Worm (Caenorhabditis elegans) whole organism, mixed stage, embryonic: ENCODE measurements around the gene bec-1.
A peak's percentile ranks its signal among the peaks of the same experiment; 100 is the strongest.

Experiments
- M03D4.4 ChIP-seq: sonication (generic microtip); optimal IDR thresholded peaks from 2 replicates; lab custom pipeline; 2017; ENCODE audit warnings: mild to moderate bottlenecking, missing genetic modification characterization, missing compliant biosample characterization
- bed-3 ChIP-seq: fragments of 200-800 bp; sonication (Bioruptor generic); optimal IDR thresholded peaks from 3 replicates; lab custom pipeline; 2018; ENCODE audit warnings: mild to moderate bottlenecking, missing genetic modification characterization, moderate library complexity, missing compliant biosample characterization
- blmp-1 ChIP-seq: fragments of 150-350 bp; optimal IDR thresholded peaks from 2 replicates; lab custom pipeline; 2014; ENCODE audit warnings: missing biosample characterization, missing genetic modification characterization
- ceh-43 ChIP-seq: fragments of 200-800 bp; sonication (Bioruptor generic); optimal IDR thresholded peaks from 2 replicates; lab custom pipeline; 2018; ENCODE audit warnings: mild to moderate bottlenecking, missing genetic modification characterization, moderate library complexity, missing compliant biosample characterization
- ceh-83 ChIP-seq: fragments of 200-800 bp; sonication (Bioruptor generic); optimal IDR thresholded peaks from 2 replicates; lab custom pipeline; 2018; ENCODE audit warnings: mild to moderate bottlenecking, missing genetic modification characterization, missing compliant biosample characterization
- ces-1 ChIP-seq: fragments of 150-350 bp; optimal IDR thresholded peaks from 2 replicates; lab custom pipeline; 2014; ENCODE audit warnings: missing biosample characterization, missing genetic modification reagents, missing genetic modification characterization
- cnd-1 ChIP-seq: fragments of 200-800 bp; sonication (Bioruptor generic); optimal IDR thresholded peaks from 2 replicates; lab custom pipeline; 2018; ENCODE audit warnings: mild to moderate bottlenecking, missing genetic modification characterization, missing compliant biosample characterization
- drap-1 ChIP-seq: fragments of 200-800 bp; sonication (Bioruptor generic); optimal IDR thresholded peaks from 3 replicates; lab custom pipeline; 2018; ENCODE audit warnings: mild to moderate bottlenecking, missing genetic modification characterization, missing compliant biosample characterization
- elt-1 ChIP-seq: sonication (generic microtip); optimal IDR thresholded peaks from 2 replicates; lab custom pipeline; 2017; ENCODE audit warnings: missing genetic modification characterization, mild to moderate bottlenecking, missing compliant biosample characterization, antibody characterized with exemption, moderate library complexity, borderline replicate concordance; ENCODE audit not compliant: insufficient read depth
- elt-3 ChIP-seq: fragments of 150-350 bp; optimal IDR thresholded peaks from 2 replicates; lab custom pipeline; 2014; ENCODE audit warnings: missing biosample characterization, missing genetic modification characterization
- flh-1 ChIP-seq: fragments of 200-800 bp; sonication (Bioruptor generic); optimal IDR thresholded peaks from 2 replicates; lab custom pipeline; 2018; ENCODE audit warnings: mild to moderate bottlenecking, missing genetic modification characterization, moderate library complexity, missing compliant biosample characterization
- ham-2 ChIP-seq: fragments of 200-800 bp; sonication (Bioruptor generic); optimal IDR thresholded peaks from 2 replicates; lab custom pipeline; 2018; ENCODE audit warnings: mild to moderate bottlenecking, missing genetic modification characterization, missing compliant biosample characterization
- hlh-1 ChIP-seq: fragments of 150-350 bp; optimal IDR thresholded peaks from 2 replicates; lab custom pipeline; 2014; ENCODE audit warnings: missing biosample characterization, missing genetic modification reagents, missing genetic modification characterization
- lin-13 ChIP-seq: fragments of 150-350 bp; optimal IDR thresholded peaks from 2 replicates; lab custom pipeline; 2014; ENCODE audit warnings: missing biosample characterization, missing genetic modification characterization
- lin-32 ChIP-seq: fragments of 200-800 bp; sonication (Bioruptor generic); optimal IDR thresholded peaks from 2 replicates; lab custom pipeline; 2018; ENCODE audit warnings: mild to moderate bottlenecking, missing genetic modification characterization, missing compliant biosample characterization
- lsy-2 ChIP-seq: fragments of 150-350 bp; optimal IDR thresholded peaks from 2 replicates; lab custom pipeline; 2014; ENCODE audit warnings: missing biosample characterization, missing genetic modification characterization
- mab-5 ChIP-seq: fragments of 150-350 bp; optimal IDR thresholded peaks from 2 replicates; lab custom pipeline; 2014; ENCODE audit warnings: missing biosample characterization, missing genetic modification characterization
- mep-1 ChIP-seq: fragments of 150-350 bp; optimal IDR thresholded peaks from 2 replicates; lab custom pipeline; 2017; ENCODE audit warnings: missing biosample characterization, missing genetic modification reagents, missing genetic modification characterization, inconsistent platforms
- mls-2 ChIP-seq: sonication (generic microtip); optimal IDR thresholded peaks from 2 replicates; lab custom pipeline; 2016; ENCODE audit warnings: mild to moderate bottlenecking, missing genetic modification characterization, moderate library complexity, missing compliant biosample characterization
- nhr-12 ChIP-seq: fragments of 150-350 bp; optimal IDR thresholded peaks from 2 replicates; lab custom pipeline; 2014; ENCODE audit warnings: missing biosample characterization, missing genetic modification characterization
- nhr-2 ChIP-seq: fragments of 150-350 bp; optimal IDR thresholded peaks from 2 replicates; lab custom pipeline; 2014; ENCODE audit warnings: missing biosample characterization, missing genetic modification characterization
- nhr-237 ChIP-seq: fragments of 150-350 bp; optimal IDR thresholded peaks from 2 replicates; lab custom pipeline; 2014; ENCODE audit warnings: missing biosample characterization, missing genetic modification characterization
- nhr-28 ChIP-seq: fragments of 150-350 bp; optimal IDR thresholded peaks from 2 replicates; lab custom pipeline; 2014; ENCODE audit warnings: missing biosample characterization, missing genetic modification characterization
- nhr-76 ChIP-seq: sonication (generic microtip); optimal IDR thresholded peaks from 2 replicates; lab custom pipeline; 2017; ENCODE audit warnings: missing biosample characterization, missing genetic modification characterization
- pha-4 ChIP-seq: fragments of 150-350 bp; optimal IDR thresholded peaks from 2 replicates; lab custom pipeline; 2018; ENCODE audit warnings: missing biosample characterization, missing genetic modification reagents, missing genetic modification characterization
- sem-2 ChIP-seq: fragments of 200-800 bp; sonication (Bioruptor generic); optimal IDR thresholded peaks from 2 replicates; lab custom pipeline; 2018; ENCODE audit warnings: mild to moderate bottlenecking, missing genetic modification characterization, missing compliant biosample characterization
- snpc-4 ChIP-seq: fragments of 150-350 bp; optimal IDR thresholded peaks from 2 replicates; lab custom pipeline; 2014; ENCODE audit warnings: missing biosample characterization, missing genetic modification characterization
- sptf-1 ChIP-seq: sonication (generic microtip); optimal IDR thresholded peaks from 2 replicates; lab custom pipeline; 2017; ENCODE audit warnings: mild to moderate bottlenecking, missing genetic modification characterization, moderate library complexity, missing compliant biosample characterization
- tbx-8 ChIP-seq: fragments of 200-800 bp; sonication (Bioruptor generic); optimal IDR thresholded peaks from 2 replicates; lab custom pipeline; 2018; ENCODE audit warnings: mild to moderate bottlenecking, missing genetic modification characterization, moderate library complexity, missing compliant biosample characterization
- unc-120 ChIP-seq: sonication (generic microtip); optimal IDR thresholded peaks from 2 replicates; lab custom pipeline; 2017; ENCODE audit warnings: missing genetic modification characterization, missing compliant biosample characterization; ENCODE audit not compliant: poor library complexity, severe bottlenecking
- unc-39 ChIP-seq: fragments of 150-350 bp; optimal IDR thresholded peaks from 2 replicates; lab custom pipeline; 2014; ENCODE audit warnings: missing biosample characterization, missing genetic modification characterization
- unc-62 ChIP-seq: fragments of 150-350 bp; optimal IDR thresholded peaks from 2 replicates; lab custom pipeline; 2014; ENCODE audit warnings: missing biosample characterization, missing genetic modification reagents, missing genetic modification characterization
- zip-8 ChIP-seq: fragments of 150-350 bp; optimal IDR thresholded peaks from 2 replicates; lab custom pipeline; 2014; ENCODE audit warnings: missing biosample characterization, missing genetic modification characterization
- ztf-11 ChIP-seq: fragments of 150-350 bp; optimal IDR thresholded peaks from 2 replicates; lab custom pipeline; 2014; ENCODE audit warnings: missing biosample characterization, missing genetic modification characterization

The bec-1 gene

DNA sequence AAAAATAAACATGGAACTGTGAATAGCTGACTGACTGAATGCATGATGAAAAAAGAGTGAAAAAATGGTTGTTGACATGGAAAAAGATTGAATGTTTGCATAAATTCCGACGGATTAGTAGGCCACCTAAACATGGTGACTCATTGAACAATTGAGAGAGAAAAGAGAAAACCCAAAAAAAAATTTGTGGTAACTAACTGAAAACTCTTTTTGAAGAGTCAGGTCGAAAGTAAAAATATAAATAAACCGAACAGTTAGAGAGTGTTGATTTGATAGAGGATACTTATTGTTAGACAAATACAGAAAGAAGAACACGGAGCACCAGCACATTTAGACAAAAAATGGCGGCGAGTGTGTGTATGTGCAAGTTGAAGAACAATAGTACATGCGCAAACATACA is 7.1 kb upstream of the bec-1 start:
- TF ChIP-seq zip-8 (tag; lab: Kevin White, UChicago) (no peak), unc-62 (GFP tag; lab: Kevin White, UChicago) (no peak), ztf-11 (tag; lab: Kevin White, UChicago) (no peak), ces-1 (GFP tag; lab: Kevin White, UChicago) (no peak)
- TF ChIP-seq, all 35 proteins: peak for 0

DNA sequence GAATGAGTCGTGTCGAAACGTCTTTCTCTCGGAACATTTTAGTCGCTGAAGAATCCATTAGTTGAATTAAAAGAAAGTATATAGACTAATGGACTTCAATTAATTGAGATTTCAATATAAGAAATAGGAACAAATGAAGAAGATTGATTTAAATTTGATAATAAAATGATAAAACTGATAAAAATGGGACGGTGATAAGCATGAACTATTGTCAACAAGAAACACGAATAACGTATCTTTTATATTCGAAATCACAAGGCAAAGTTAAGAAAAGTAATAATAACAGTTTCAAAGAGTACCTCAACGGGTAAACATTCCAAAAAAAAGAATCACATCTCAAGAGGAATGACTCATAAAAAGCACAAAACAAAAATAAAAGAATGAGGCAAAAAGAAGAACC is 5.2 kb upstream of the bec-1 start, which contains the start of gene T19E7.6:
TSS of gene T19E7.6 (minus strand) at position 45 of the 400 bp plus-strand sequence.
- TF ChIP-seq sptf-1 (no peak), zip-8 (tag; lab: Kevin White, UChicago) (no peak), nhr-12 (tag; lab: Kevin White, UChicago) (no peak), nhr-237 (tag; lab: Kevin White, UChicago) (no peak), mab-5 (tag; lab: Kevin White, UChicago) (no peak), nhr-2 (tag; lab: Kevin White, UChicago) (no peak), nhr-28 (tag; lab: Kevin White, UChicago) (no peak), nhr-76 (tag; lab: Kevin White, UChicago) (no peak), mls-2 (tag; lab: Kevin White, UChicago) (no peak), ham-2 (GFP tag; lab: Kevin White, UChicago) (no peak), flh-1 (no peak), snpc-4 (tag; lab: Kevin White, UChicago) (no peak), drap-1 (GFP tag; lab: Kevin White, UChicago) (no peak), bed-3 (no peak), lin-13 (tag; lab: Kevin White, UChicago) (no peak), unc-62 (GFP tag; lab: Kevin White, UChicago) (no peak), lin-32 (GFP tag; lab: Kevin White, UChicago) (no peak), unc-39 (tag; lab: Kevin White, UChicago) (no peak), ces-1 (GFP tag; lab: Kevin White, UChicago) (no peak)
- TF ChIP-seq, all 35 proteins: peak for 0

DNA sequence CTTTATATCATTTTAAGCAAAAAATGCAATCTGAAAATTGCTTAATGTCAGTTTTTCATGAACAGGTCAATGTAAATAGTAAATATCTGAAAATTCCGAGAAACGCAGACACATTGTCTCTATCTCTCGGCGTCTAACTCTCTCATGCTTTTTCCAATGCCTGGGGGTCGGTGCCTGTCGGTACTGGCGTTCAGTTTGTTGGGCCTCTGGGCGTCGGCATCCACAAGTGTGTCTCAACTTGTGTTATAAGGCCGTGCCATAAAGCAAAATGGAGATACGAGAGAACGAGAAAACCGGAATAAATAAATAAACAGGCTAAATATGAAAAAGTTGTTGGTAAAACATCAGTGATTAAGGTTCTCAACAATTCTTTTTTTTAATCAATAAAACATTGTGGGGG is 3.0 kb upstream of the bec-1 start:
- TF ChIP-seq sem-2 (GFP tag; lab: Kevin White, UChicago) (no peak), pha-4 (tag; lab: Kevin White, UChicago) (peak; percentile 14), ham-2 (GFP tag; lab: Kevin White, UChicago) (no peak), unc-39 (tag; lab: Kevin White, UChicago) (no peak), nhr-2 (tag; lab: Kevin White, UChicago) (no peak), elt-3 (tag; lab: Kevin White, UChicago) (no peak), lin-13 (tag; lab: Kevin White, UChicago) (no peak), lin-32 (GFP tag; lab: Kevin White, UChicago) (no peak)

DNA sequence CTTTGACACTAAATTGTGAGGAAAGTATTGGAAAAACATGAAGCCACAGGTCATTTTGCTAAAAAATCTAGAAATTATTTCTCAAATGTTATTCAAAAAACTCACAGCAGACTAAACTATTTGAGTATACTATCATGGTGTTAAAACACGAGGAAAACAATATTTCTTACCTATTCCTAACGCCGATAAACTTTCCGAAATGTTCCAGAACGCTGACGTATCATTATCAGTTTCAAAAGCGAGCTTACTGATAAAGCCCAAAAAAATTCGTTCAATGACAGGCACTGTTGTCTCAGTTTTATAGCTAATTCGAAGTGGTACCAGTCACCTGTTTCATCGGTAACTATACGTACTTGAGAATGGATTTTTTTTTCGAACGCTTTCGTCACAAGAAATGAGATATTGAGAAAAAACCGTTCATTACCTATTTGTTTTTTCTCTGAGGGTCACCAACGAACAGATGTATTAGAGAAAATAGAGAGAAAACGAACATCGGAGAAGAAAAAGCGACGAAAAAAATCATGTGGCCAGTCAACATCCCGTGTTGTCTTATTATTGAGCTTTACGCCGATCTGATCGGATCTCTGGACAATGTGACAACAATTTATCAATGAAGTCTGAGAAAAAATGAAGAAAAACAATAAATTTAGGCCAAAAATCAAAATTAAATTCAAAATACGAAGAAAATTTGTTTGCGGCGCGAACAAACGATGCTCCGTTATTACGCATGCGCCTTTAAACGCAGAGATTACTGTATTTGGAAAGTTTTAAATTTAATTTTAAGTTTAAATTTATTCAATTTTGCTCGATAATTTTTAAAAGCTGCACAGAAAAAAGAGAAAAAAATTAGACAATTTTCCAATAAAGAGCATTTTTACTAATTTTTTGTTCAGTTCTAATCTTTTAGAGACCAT is 2.1 kb upstream of the bec-1 start:
- TF ChIP-seq nhr-12 (tag; lab: Kevin White, UChicago) (no peak), ztf-11 (tag; lab: Kevin White, UChicago) (no peak), nhr-28 (tag; lab: Kevin White, UChicago) (no peak), blmp-1 (tag; lab: Kevin White, UChicago) (no peak), cnd-1 (tag; lab: Kevin White, UChicago) (no peak), nhr-237 (tag; lab: Kevin White, UChicago) (no peak), tbx-8 (no peak), bed-3 (no peak), elt-3 (tag; lab: Kevin White, UChicago) (no peak), drap-1 (GFP tag; lab: Kevin White, UChicago) (no peak)

DNA sequence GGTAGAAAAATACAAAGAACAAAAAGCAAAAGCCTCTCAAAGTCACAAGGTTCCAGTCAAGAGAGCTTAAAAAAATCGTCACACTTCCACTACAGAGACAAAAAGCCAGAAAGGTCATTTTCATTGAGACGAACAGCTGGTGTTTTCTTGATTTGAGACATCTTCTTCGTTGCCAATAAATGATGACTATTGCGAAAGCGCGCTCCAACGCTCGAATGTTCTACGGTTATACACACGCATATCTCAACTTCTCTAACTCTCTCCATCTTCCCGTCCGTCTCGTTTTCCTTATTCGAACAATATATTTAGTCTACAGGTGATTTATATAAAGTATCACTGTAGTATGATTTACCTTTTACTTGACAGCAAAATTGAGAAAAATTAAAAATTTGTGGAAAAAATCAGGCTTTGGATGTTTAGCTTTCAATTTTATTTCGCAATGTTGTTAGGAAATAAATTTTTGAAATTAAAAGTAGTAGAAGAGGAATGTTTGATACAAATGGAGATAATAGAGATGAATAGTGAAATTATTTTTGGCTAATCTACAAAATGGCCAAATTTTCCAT is 1.2 kb upstream of the bec-1 start:
- TF ChIP-seq lsy-2 (peak; percentile 11), ceh-43 (GFP tag; lab: Kevin White, UChicago) (no peak), bed-3 (no peak), flh-1 (no peak), sem-2 (GFP tag; lab: Kevin White, UChicago) (no peak), mep-1 (peak; percentile 3), mab-5 (tag; lab: Kevin White, UChicago) (no peak), M03D4.4 (tag; lab: Kevin White, UChicago) (no peak), cnd-1 (tag; lab: Kevin White, UChicago) (peak; percentile 61), drap-1 (GFP tag; lab: Kevin White, UChicago) (no peak), ceh-83 (no peak), zip-8 (tag; lab: Kevin White, UChicago) (no peak), nhr-12 (tag; lab: Kevin White, UChicago) (no peak), nhr-28 (tag; lab: Kevin White, UChicago) (no peak), pha-4 (tag; lab: Kevin White, UChicago) (no peak), elt-3 (tag; lab: Kevin White, UChicago) (no peak), ham-2 (GFP tag; lab: Kevin White, UChicago) (no peak), snpc-4 (tag; lab: Kevin White, UChicago) (no peak), unc-62 (GFP tag; lab: Kevin White, UChicago) (peak; percentile 51), tbx-8 (no peak), ces-1 (GFP tag; lab: Kevin White, UChicago) (peak; percentile 30), elt-1 (tag; lab: Kevin White, UChicago) (no peak), unc-39 (tag; lab: Kevin White, UChicago) (no peak), unc-120 (tag; lab: Kevin White, UChicago) (peak; percentile 28), blmp-1 (tag; lab: Kevin White, UChicago) (no peak), lin-32 (GFP tag; lab: Kevin White, UChicago) (no peak), lin-13 (tag; lab: Kevin White, UChicago) (no peak), hlh-1 (tag; lab: Kevin White, UChicago) (peak; percentile 49)
